Worm (Caenorhabditis elegans) whole organism, dauer: Measurements from ENCODE around the gene sdz-23.

Experiments used
- unc-62 ChIP-seq: sonication (generic microtip); optimal IDR thresholded peaks from 2 replicates; lab custom pipeline; 2017; ENCODE audit warnings: missing biosample characterization, missing genetic modification reagents, missing genetic modification characterization

sdz-23 gene

ce11 chrV:8099306-8099705, at the start of gene sdz-23:
sdz-23 (plus strand) TSS chrV:8099606.
- no peak for TF ChIP-seq unc-62 (GFP tag; lab: Kevin White, UChicago)

DNA sequence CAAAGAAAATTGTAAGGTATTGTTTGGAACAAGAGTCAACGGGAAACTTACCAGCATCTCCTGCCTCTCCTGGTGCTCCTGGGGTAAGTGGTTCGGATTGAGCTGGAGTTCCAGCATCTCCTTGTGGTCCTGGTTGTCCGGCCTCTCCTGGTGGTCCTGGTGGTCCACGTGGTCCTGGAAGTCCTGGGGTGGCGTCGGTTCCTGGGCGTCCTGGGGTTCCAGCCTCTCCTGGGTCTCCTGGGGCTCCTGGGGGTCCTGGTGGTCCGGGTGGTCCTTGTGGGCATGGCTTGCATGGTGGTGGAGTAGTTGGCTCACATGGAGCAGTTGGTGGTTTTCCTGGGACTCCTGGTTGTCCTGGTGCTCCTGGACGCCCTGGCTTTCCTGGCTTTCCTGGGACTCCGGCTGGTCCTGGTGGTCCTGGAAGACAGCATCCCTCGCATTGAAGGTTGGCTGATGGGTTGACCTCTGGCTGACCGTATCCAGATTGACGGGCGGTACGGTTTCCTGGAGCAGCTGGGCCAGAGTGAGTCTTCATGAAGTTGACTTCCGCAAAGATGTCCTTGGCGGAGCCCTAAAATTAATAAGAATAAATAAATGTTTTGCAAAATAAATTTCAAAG, 49.2 kb upstream of the sdz-23 start:
- no peak for TF ChIP-seq unc-62 (GFP tag; lab: Kevin White, UChicago)

DNA sequence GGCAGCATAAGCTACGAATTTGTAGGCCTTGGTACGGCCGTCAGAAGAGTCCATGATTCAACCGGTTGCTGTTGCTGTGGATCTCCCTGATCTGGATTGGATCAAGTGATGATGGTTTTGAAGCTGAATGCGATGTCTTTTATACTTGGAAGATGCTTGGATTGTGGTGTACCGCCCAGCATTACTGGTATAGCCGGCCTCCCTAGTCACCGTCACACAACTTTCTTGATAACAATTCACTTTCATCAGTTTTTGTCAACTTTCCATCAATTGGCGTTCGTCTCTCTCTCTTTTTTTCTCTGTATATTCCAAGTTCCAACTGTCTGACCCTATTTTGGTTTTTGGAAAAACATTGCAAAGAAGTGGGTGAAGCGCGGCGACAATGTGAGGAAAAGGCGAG, 48.6 kb upstream of the sdz-23 start, which contains the start of gene col-43:
TSS of gene col-43 (minus strand) at position 101 of the 400 bp plus-strand sequence.
- no peak for TF ChIP-seq unc-62 (GFP tag; lab: Kevin White, UChicago)

DNA sequence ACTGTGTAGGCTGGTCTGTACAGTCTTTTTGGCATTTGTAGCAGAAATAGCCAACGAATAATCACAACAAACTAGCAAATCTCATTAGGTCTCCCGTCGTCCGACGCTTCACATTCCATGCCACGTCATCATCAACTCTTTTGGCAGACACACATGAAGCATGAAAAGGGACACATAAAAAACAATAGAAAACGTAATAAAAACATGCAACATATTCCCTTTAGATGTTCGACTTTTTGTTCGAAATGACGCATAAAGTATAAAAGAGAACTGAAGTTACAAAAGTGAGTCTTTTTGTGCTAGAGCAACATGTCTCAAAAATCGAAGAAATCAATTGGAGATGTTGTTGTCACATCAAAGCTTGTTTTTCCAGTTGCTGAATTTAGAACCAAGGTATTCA, 47.6 kb upstream of the sdz-23 start, which contains the start of gene sth-1:
TSS of gene sth-1 (plus strand) at position 301 of the 400 bp plus-strand sequence.
- no peak for TF ChIP-seq unc-62 (GFP tag; lab: Kevin White, UChicago)

ce11 chrV:8054130-8054529, 45.3 kb upstream of the sdz-23 start, which contains the start of gene ZC513.2:
ZC513.2 (plus strand) TSS chrV:8054430.
- TF ChIP-seq unc-62 (GFP tag; lab: Kevin White, UChicago), result no peak

- TF ChIP-seq unc-62 (GFP tag; lab: Kevin White, UChicago), result no peak
These were observed 44.2 kb upstream of the sdz-23 start for ce11 chrV:8055170-8055569.

DNA sequence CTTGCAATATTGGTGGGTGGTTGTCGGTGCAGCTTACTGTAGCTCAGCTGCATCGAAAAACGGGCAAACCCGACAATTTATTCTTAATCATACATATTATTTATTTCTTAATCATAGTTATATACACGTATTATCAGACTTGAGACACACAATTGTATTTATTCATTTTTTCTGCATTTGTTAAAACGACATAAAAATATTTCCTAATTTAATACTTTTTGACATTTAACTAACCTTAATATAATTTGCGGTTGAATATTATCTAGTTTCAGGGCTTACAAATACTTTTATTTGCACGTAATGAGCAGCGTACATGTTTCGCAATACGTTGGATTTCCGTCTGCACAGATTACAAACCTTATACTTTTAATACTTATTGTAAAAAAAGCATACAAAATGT, 41.0 kb upstream of the sdz-23 start, which contains the start of gene str-138:
TSS of gene str-138 (plus strand) at position 301 of the 400 bp plus-strand sequence.
- no peak for TF ChIP-seq unc-62 (GFP tag; lab: Kevin White, UChicago)

ce11 chrV:8062074-8062473, 37.3 kb upstream of the sdz-23 start, which contains the start of gene str-139:
str-139 (minus strand) TSS chrV:8062174.
- no peak for TF ChIP-seq unc-62 (GFP tag; lab: Kevin White, UChicago)

ce11 chrV:8067800-8068199, 31.6 kb upstream of the sdz-23 start, which contains the start of gene str-140:
str-140 (minus strand) TSS chrV:8067900.
- TF ChIP-seq unc-62 (GFP tag; lab: Kevin White, UChicago), result no peak

- no peak for TF ChIP-seq unc-62 (GFP tag; lab: Kevin White, UChicago)
These were observed 29.8 kb upstream of the sdz-23 start, which contains the start of gene str-143 for ce11 chrV:8069637-8070036. str-143 (minus strand) TSS chrV:8069737.

- no peak for TF ChIP-seq unc-62 (GFP tag; lab: Kevin White, UChicago)
These were observed 27.4 kb upstream of the sdz-23 start, which contains the start of gene str-144 for ce11 chrV:8072047-8072446. str-144 (minus strand) TSS chrV:8072147.

DNA sequence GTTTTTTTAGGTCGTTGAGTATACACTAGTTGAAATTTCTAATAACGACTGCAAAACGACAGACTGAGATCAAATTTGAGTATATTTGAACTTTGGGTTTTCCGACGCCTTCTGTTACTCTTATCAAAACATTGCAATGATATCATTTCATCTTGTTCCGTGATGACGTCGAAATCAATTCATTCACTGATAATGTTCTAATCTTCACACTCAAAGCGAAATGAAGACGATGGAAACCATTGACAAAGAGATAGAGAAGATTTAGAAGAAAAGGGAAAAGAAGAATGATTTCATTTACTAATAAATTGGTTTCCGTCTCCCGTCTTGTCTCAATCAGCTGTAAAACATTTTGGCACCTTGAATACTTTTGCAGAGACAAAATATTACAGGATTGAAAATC, 26.2 kb upstream of the sdz-23 start:
- TF ChIP-seq unc-62 (GFP tag; lab: Kevin White, UChicago), result no peak

ce11 chrV:8075712-8076111, 23.7 kb upstream of the sdz-23 start, which contains the start of gene catp-3:
catp-3 (plus strand) TSS chrV:8076012.
- no peak for TF ChIP-seq unc-62 (GFP tag; lab: Kevin White, UChicago)

- TF ChIP-seq unc-62 (GFP tag; lab: Kevin White, UChicago), result no peak
These were observed 19.6 kb upstream of the sdz-23 start for ce11 chrV:8079813-8080212.

ce11 chrV:8081579-8081978, 17.8 kb upstream of the sdz-23 start, which contains the start of gene str-131:
str-131 (minus strand) TSS chrV:8081679.
- no peak for TF ChIP-seq unc-62 (GFP tag; lab: Kevin White, UChicago)

ce11 chrV:8085141-8085540, 14.3 kb upstream of the sdz-23 start, which contains the start of gene C09H5.7:
C09H5.7 (minus strand) TSS chrV:8085241.
- TF ChIP-seq unc-62 (GFP tag; lab: Kevin White, UChicago), result no peak

DNA sequence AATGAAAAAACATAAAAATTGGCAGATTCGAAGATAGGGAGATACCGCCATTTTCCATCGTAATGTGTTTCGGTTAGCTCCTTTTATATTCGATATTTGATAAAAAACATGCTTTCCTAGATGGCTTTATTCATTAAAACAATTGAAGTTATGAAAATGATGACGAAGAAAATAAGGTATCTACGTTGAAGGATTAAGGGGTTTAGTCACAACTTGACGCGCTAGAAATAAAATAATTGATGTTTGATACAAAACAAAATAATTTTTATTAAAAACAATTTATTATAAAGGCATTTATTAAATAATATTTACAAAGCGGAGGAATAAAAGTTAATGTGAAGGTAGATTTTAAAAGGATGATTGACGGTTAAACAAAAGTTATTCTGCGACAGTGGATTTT, 8.8 kb upstream of the sdz-23 start, which contains the start of gene str-130:
TSS of gene str-130 (minus strand) at position 101 of the 400 bp plus-strand sequence.
- no peak for TF ChIP-seq unc-62 (GFP tag; lab: Kevin White, UChicago)
